Worm (Caenorhabditis elegans) whole organism, mixed stage, embryonic: ENCODE results near the gene T22G5.1.

Source experiments
- cnd-1 ChIP-seq: fragments of 200-800 bp; sonication (Bioruptor generic); optimal IDR thresholded peaks from 2 replicates; lab custom pipeline; 2018; ENCODE audit warnings: mild to moderate bottlenecking, missing genetic modification characterization, missing compliant biosample characterization
- lin-13 ChIP-seq: fragments of 150-350 bp; optimal IDR thresholded peaks from 2 replicates; lab custom pipeline; 2014; ENCODE audit warnings: missing biosample characterization, missing genetic modification characterization
- lin-32 ChIP-seq: fragments of 200-800 bp; sonication (Bioruptor generic); optimal IDR thresholded peaks from 2 replicates; lab custom pipeline; 2018; ENCODE audit warnings: mild to moderate bottlenecking, missing genetic modification characterization, missing compliant biosample characterization
- nhr-237 ChIP-seq: fragments of 150-350 bp; optimal IDR thresholded peaks from 2 replicates; lab custom pipeline; 2014; ENCODE audit warnings: missing biosample characterization, missing genetic modification characterization
- nhr-76 ChIP-seq: sonication (generic microtip); optimal IDR thresholded peaks from 2 replicates; lab custom pipeline; 2017; ENCODE audit warnings: missing biosample characterization, missing genetic modification characterization
- pha-4 ChIP-seq: fragments of 150-350 bp; optimal IDR thresholded peaks from 2 replicates; lab custom pipeline; 2018; ENCODE audit warnings: missing biosample characterization, missing genetic modification reagents, missing genetic modification characterization
- unc-39 ChIP-seq: fragments of 150-350 bp; optimal IDR thresholded peaks from 2 replicates; lab custom pipeline; 2014; ENCODE audit warnings: missing biosample characterization, missing genetic modification characterization
- unc-62 ChIP-seq: fragments of 150-350 bp; optimal IDR thresholded peaks from 2 replicates; lab custom pipeline; 2014; ENCODE audit warnings: missing biosample characterization, missing genetic modification reagents, missing genetic modification characterization
- zip-8 ChIP-seq: fragments of 150-350 bp; optimal IDR thresholded peaks from 2 replicates; lab custom pipeline; 2014; ENCODE audit warnings: missing biosample characterization, missing genetic modification characterization

DNA sequence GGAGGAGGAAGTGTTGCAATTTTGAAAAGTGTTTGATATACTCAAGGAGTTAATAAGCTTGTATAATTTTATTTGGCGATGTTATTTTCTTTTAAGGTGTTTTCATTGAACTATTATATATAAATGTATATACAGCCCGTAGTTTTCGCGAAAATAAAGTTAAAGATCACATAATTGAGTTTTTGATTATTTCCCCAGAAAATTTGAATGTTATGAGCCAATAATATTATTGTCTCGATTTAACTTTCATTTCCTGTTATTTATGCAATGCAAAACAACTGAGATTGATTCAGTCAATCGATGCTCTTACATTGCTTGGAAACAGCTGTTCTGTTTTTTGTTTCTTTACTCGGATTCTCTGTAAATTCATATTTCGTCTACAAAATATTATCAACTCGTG, 28.2 kb upstream of the T22G5.1 start, which contains the start of gene srx-133:
- TF ChIP-seq unc-39 (tag; lab: Kevin White, UChicago): no peak
- TF ChIP-seq nhr-237 (tag; lab: Kevin White, UChicago): no peak
- no peak for TF ChIP-seq unc-62 (GFP tag; lab: Kevin White, UChicago)
- TF ChIP-seq nhr-76 (tag; lab: Kevin White, UChicago): no peak
- TF ChIP-seq lin-32 (GFP tag; lab: Kevin White, UChicago): no peak
- no peak for TF ChIP-seq zip-8 (tag; lab: Kevin White, UChicago)
- no peak for TF ChIP-seq cnd-1 (tag; lab: Kevin White, UChicago)
- TF ChIP-seq lin-13 (tag; lab: Kevin White, UChicago): no peak
- no peak for TF ChIP-seq pha-4 (tag; lab: Kevin White, UChicago)
